Worm (Caenorhabditis elegans) whole organism, midembryonic: ENCODE measurements around the gene ZC190.7.

ENCODE experiments used
- T22C8.4 ChIP-seq: fragments of 200-800 bp; sonication (Bioruptor generic); IDR thresholded peaks from 2 replicates; pipeline ENCODE4 v1.3.6; 2022; ENCODE audit warnings: missing genetic modification characterization, missing compliant biosample characterization
- flt-1 ChIP-seq: fragments of 200-800 bp; sonication (Bioruptor generic); IDR thresholded peaks from 2 replicates; pipeline ENCODE4 v1.3.6; 2022; ENCODE audit warnings: missing genetic modification characterization, missing compliant biosample characterization
- klf-2 ChIP-seq: fragments of 200-800 bp; sonication (Bioruptor generic); conservative IDR thresholded peaks from 2 replicates; pipeline ENCODE4 v1.3.6; 2022; ENCODE audit warnings: missing genetic modification reagents, missing genetic modification characterization, missing compliant biosample characterization

DNA sequence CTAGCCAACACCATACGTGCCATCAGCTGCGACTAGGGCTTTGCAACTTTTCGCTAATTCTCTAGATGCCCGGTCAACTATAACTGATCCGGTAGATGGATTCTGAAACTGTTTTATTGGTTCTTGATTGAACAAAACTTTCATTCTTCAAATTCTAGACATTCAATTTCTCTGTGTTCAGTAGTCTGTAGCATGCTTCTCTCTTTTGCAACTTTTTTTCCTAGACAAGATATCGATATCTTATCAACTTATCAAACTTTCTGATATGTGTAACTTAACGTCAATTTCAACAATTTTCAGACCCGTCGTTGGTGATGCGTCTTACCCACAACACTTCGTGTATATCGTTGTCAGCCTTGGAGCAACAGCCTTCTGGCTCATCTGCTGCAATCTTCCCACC lies 20.9 kb downstream of the ZC190.7 start, which contains the start of gene ZC190.4:
- no peak for TF ChIP-seq klf-2 (GFP tag; lab: Robert Waterston, UW)
- no peak for TF ChIP-seq flt-1 (GFP tag; lab: Robert Waterston, UW)
- no peak for TF ChIP-seq T22C8.4 (GFP tag; lab: Robert Waterston, UW)
